Fruit fly (Drosophila melanogaster) whole organism, embryonic: Measurements from ENCODE around the gene Tgt.

Experiments
- Adf1 ChIP-seq: fragments of 200-800 bp; sonication (Bioruptor generic); IDR thresholded peaks from 2 replicates; pipeline ENCODE4 v1.3.6; 2022; ENCODE audit warnings: missing biosample characterization, missing genetic modification characterization
- Antp ChIP-seq: fragments of 200-800 bp; sonication (Bioruptor generic); optimal IDR thresholded peaks from 3 replicates; lab custom pipeline; 2016; ENCODE audit warnings: missing biosample characterization, missing genetic modification characterization
- B-H1 ChIP-seq: fragments of 200-800 bp; sonication (Bioruptor generic); IDR thresholded peaks from 3 replicates; pipeline ENCODE4 v1.3.6; 2022; ENCODE audit warnings: missing biosample characterization, missing genetic modification characterization
- CG10979 ChIP-seq: fragments of 200-800 bp; sonication (Bioruptor generic); optimal IDR thresholded peaks from 2 replicates; lab custom pipeline; 2018; ENCODE audit warnings: missing biosample characterization, mild to moderate bottlenecking, missing genetic modification characterization, moderate library complexity
- CG11093 ChIP-seq: fragments of 200-800 bp; sonication (Bioruptor generic); IDR thresholded peaks from 3 replicates; pipeline ENCODE4 v1.3.6; 2022; ENCODE audit warnings: missing biosample characterization, missing genetic modification characterization
- CG12744 ChIP-seq: fragments of 200-800 bp; sonication (Bioruptor generic); optimal IDR thresholded peaks from 2 replicates; lab custom pipeline; 2016; ENCODE audit warnings: missing biosample characterization, missing genetic modification characterization
- CG14710 ChIP-seq: fragments of 200-800 bp; sonication (Bioruptor generic); optimal IDR thresholded peaks from 3 replicates; lab custom pipeline; 2019; ENCODE audit warnings: missing biosample characterization, mild to moderate bottlenecking, missing genetic modification characterization, moderate library complexity
- CG15073 ChIP-seq: fragments of 200-800 bp; sonication (Bioruptor generic); optimal IDR thresholded peaks from 2 replicates; lab custom pipeline; 2016; ENCODE audit warnings: missing biosample characterization, missing genetic modification characterization
- CG16813 ChIP-seq: fragments of 200-800 bp; sonication (Bioruptor generic); IDR thresholded peaks from 3 replicates; pipeline ENCODE4 v1.3.6; 2022; ENCODE audit warnings: missing biosample characterization, missing genetic modification characterization; ENCODE audit not compliant: partially characterized antibody
- CG17186 ChIP-seq: fragments of 200-800 bp; sonication (Bioruptor generic); optimal IDR thresholded peaks from 3 replicates; lab custom pipeline; 2017; ENCODE audit warnings: missing biosample characterization, missing genetic modification reagents, missing genetic modification characterization
- CG17361 ChIP-seq: fragments of 200-800 bp; sonication (Bioruptor generic); IDR thresholded peaks from 3 replicates; pipeline ENCODE4 v1.3.6; 2022; ENCODE audit warnings: missing biosample characterization, missing genetic modification characterization
- CG17829 ChIP-seq: fragments of 200-800 bp; optimal IDR thresholded peaks from 2 replicates; lab custom pipeline; 2019; ENCODE audit warnings: missing biosample characterization, mild to moderate bottlenecking, missing genetic modification characterization, moderate library complexity
- CG18011 ChIP-seq: fragments of 200-800 bp; sonication (Bioruptor generic); optimal IDR thresholded peaks from 2 replicates; lab custom pipeline; 2017; ENCODE audit warnings: missing biosample characterization, missing genetic modification characterization, mild to moderate bottlenecking, moderate library complexity, missing genotype
- CG18619 ChIP-seq: fragments of 200-800 bp; sonication (Bioruptor generic); optimal IDR thresholded peaks from 3 replicates; lab custom pipeline; 2017; ENCODE audit warnings: missing biosample characterization, mild to moderate bottlenecking, missing genetic modification characterization
- CG2120 ChIP-seq: fragments of 200-800 bp; sonication (Bioruptor generic); optimal IDR thresholded peaks from 3 replicates; lab custom pipeline; 2016; ENCODE audit warnings: missing biosample characterization, missing genetic modification characterization
- CG2889 ChIP-seq: fragments of 200-800 bp; sonication (Bioruptor generic); IDR thresholded peaks from 3 replicates; pipeline ENCODE4 v1.3.6; 2022; ENCODE audit warnings: missing biosample characterization, missing genetic modification characterization
- CG33213 ChIP-seq: fragments of 200-800 bp; sonication (Bioruptor generic); optimal IDR thresholded peaks from 3 replicates; lab custom pipeline; 2016; ENCODE audit warnings: missing biosample characterization, missing genetic modification characterization
- CG3847 ChIP-seq: fragments of 200-800 bp; sonication (Bioruptor generic); IDR thresholded peaks from 2 replicates; pipeline ENCODE4 v1.3.6; 2022; ENCODE audit warnings: missing biosample characterization, missing genetic modification characterization
- CG3995 ChIP-seq: fragments of 200-800 bp; sonication (Bioruptor generic); optimal IDR thresholded peaks from 3 replicates; lab custom pipeline; 2016; ENCODE audit warnings: missing biosample characterization, missing genetic modification characterization
- CG4360 ChIP-seq: fragments of 200-800 bp; sonication (Bioruptor generic); IDR thresholded peaks from 2 replicates; pipeline ENCODE4 v1.3.6; 2022; ENCODE audit warnings: missing biosample characterization, missing genetic modification characterization
- CG4854 ChIP-seq: fragments of 200-800 bp; sonication (Bioruptor generic); optimal IDR thresholded peaks from 2 replicates; lab custom pipeline; 2016; ENCODE audit warnings: missing biosample characterization, missing genetic modification characterization, inconsistent platforms
- CG6254 ChIP-seq: fragments of 200-800 bp; sonication (Bioruptor generic); optimal IDR thresholded peaks from 3 replicates; lab custom pipeline; 2017; ENCODE audit warnings: mild to moderate bottlenecking, missing biosample characterization, missing genetic modification reagents, missing genetic modification characterization
- CG7786 ChIP-seq: fragments of 200-800 bp; sonication (Bioruptor generic); optimal IDR thresholded peaks from 2 replicates; lab custom pipeline; 2016; ENCODE audit warnings: missing biosample characterization, missing genetic modification characterization
- CG9609 ChIP-seq: fragments of 200-800 bp; sonication (Bioruptor generic); optimal IDR thresholded peaks from 3 replicates; lab custom pipeline; 2016; ENCODE audit warnings: missing biosample characterization, missing genetic modification characterization
- Dp ChIP-seq: fragments of 200-800 bp; sonication (Bioruptor generic); optimal IDR thresholded peaks from 2 replicates; lab custom pipeline; 2018; ENCODE audit warnings: missing biosample characterization, mild to moderate bottlenecking, missing genetic modification characterization, moderate library complexity
- ERR ChIP-seq: fragments of 200-800 bp; sonication (Bioruptor generic); optimal IDR thresholded peaks from 2 replicates; lab custom pipeline; 2016; ENCODE audit warnings: missing biosample characterization, missing genetic modification characterization
- HLHmδ ChIP-seq: fragments of 200-800 bp; sonication (Bioruptor generic); optimal IDR thresholded peaks from 2 replicates; lab custom pipeline; 2018; ENCODE audit warnings: missing biosample characterization, mild to moderate bottlenecking, missing genetic modification characterization, moderate library complexity
- Hsf ChIP-seq: fragments of 200-800 bp; sonication (Bioruptor generic); optimal IDR thresholded peaks from 3 replicates; lab custom pipeline; 2016; ENCODE audit warnings: missing biosample characterization, missing genetic modification characterization
- Lhr ChIP-seq: fragments of 200-800 bp; sonication (Bioruptor generic); optimal IDR thresholded peaks from 3 replicates; lab custom pipeline; 2017; ENCODE audit warnings: mild to moderate bottlenecking, missing biosample characterization, missing genetic modification reagents, missing genetic modification characterization
- MBD-R2 ChIP-seq: fragments of 200-800 bp; sonication (Bioruptor generic); IDR thresholded peaks from 2 replicates; pipeline ENCODE4 v1.3.6; 2022; ENCODE audit warnings: missing biosample characterization, missing genetic modification characterization
- TFAM ChIP-seq: fragments of 200-800 bp; sonication (Bioruptor generic); optimal IDR thresholded peaks from 2 replicates; lab custom pipeline; 2017; ENCODE audit warnings: missing biosample characterization, missing genetic modification characterization, inconsistent platforms
- ase ChIP-seq: fragments of 200-800 bp; sonication (Bioruptor generic); IDR thresholded peaks from 3 replicates; pipeline ENCODE4 v1.3.6; 2022; ENCODE audit warnings: missing biosample characterization, missing genetic modification characterization
- az2 ChIP-seq: fragments of 200-800 bp; sonication (Bioruptor generic); optimal IDR thresholded peaks from 3 replicates; lab custom pipeline; 2016; ENCODE audit warnings: missing biosample characterization, missing genetic modification characterization
- bbx ChIP-seq: fragments of 200-800 bp; sonication (Bioruptor generic); IDR thresholded peaks from 2 replicates; pipeline ENCODE4 v1.3.6; 2022; ENCODE audit warnings: missing biosample characterization, missing genetic modification characterization; ENCODE audit not compliant: partially characterized antibody
- bigmax ChIP-seq: fragments of 200-800 bp; sonication (Bioruptor generic); optimal IDR thresholded peaks from 2 replicates; lab custom pipeline; 2018; ENCODE audit warnings: missing biosample characterization, mild to moderate bottlenecking, missing genetic modification characterization
- ci ChIP-seq: fragments of 200-800 bp; sonication (Bioruptor generic); IDR thresholded peaks from 3 replicates; pipeline ENCODE4 v1.3.6; 2022; ENCODE audit warnings: missing biosample characterization, missing genetic modification characterization
- ftz-f1 ChIP-seq: fragments of 200-800 bp; sonication (Bioruptor generic); optimal IDR thresholded peaks from 2 replicates; lab custom pipeline; 2016; ENCODE audit warnings: missing biosample characterization, missing genetic modification characterization
- klu ChIP-seq: fragments of 200-800 bp; sonication (Bioruptor generic); IDR thresholded peaks from 2 replicates; pipeline ENCODE4 v1.3.6; 2022; ENCODE audit warnings: missing biosample characterization, missing genetic modification characterization
- lilli ChIP-seq: fragments of 200-800 bp; sonication (Bioruptor generic); optimal IDR thresholded peaks from 3 replicates; lab custom pipeline; 2016; ENCODE audit warnings: missing biosample characterization, missing genetic modification characterization
- maf-S ChIP-seq: fragments of 200-800 bp; sonication (Bioruptor generic); optimal IDR thresholded peaks from 2 replicates; lab custom pipeline; 2016; ENCODE audit warnings: missing biosample characterization, missing genetic modification characterization
- nerfin-1 ChIP-seq: fragments of 200-800 bp; sonication (Bioruptor generic); optimal IDR thresholded peaks from 3 replicates; lab custom pipeline; 2019; ENCODE audit warnings: missing biosample characterization, mild to moderate bottlenecking, missing genetic modification characterization, moderate library complexity
- onecut ChIP-seq: fragments of 200-800 bp; sonication (Bioruptor generic); IDR thresholded peaks from 2 replicates; pipeline ENCODE4 v1.3.6; 2022; ENCODE audit warnings: missing biosample characterization, missing genetic modification characterization
- p53 ChIP-seq: fragments of 200-800 bp; sonication (Bioruptor generic); optimal IDR thresholded peaks from 2 replicates; lab custom pipeline; 2016; ENCODE audit warnings: missing biosample characterization, missing genetic modification characterization
- peb ChIP-seq: fragments of 200-800 bp; sonication (Bioruptor generic); IDR thresholded peaks from 2 replicates; pipeline ENCODE4 v1.3.6; 2022; ENCODE audit warnings: missing biosample characterization, missing genetic modification characterization
- pros ChIP-seq: fragments of 200-800 bp; sonication (Bioruptor generic); optimal IDR thresholded peaks from 3 replicates; lab custom pipeline; 2019; ENCODE audit warnings: missing biosample characterization, mild to moderate bottlenecking, missing genetic modification characterization, moderate library complexity
- run ChIP-seq: fragments of 200-800 bp; sonication (Bioruptor generic); optimal IDR thresholded peaks from 3 replicates; lab custom pipeline; 2018; ENCODE audit warnings: missing biosample characterization, mild to moderate bottlenecking, missing genetic modification characterization
- sisA ChIP-seq: fragments of 200-800 bp; sonication (Bioruptor generic); IDR thresholded peaks from 2 replicates; pipeline ENCODE4 v1.3.6; 2022; ENCODE audit warnings: missing biosample characterization, missing genetic modification characterization
- sqz ChIP-seq: fragments of 200-800 bp; sonication (Bioruptor generic); optimal IDR thresholded peaks from 3 replicates; lab custom pipeline; 2018; ENCODE audit warnings: missing biosample characterization, mild to moderate bottlenecking, missing genetic modification characterization
- tgo ChIP-seq: fragments of 200-800 bp; sonication (Bioruptor generic); IDR thresholded peaks from 3 replicates; pipeline ENCODE4 v1.3.6; 2022; ENCODE audit warnings: missing biosample characterization, missing genetic modification characterization
- twi ChIP-seq: fragments of 200-800 bp; optimal IDR thresholded peaks from 2 replicates; lab custom pipeline; 2019; ENCODE audit warnings: missing biosample characterization, mild to moderate bottlenecking, missing genetic modification characterization, moderate library complexity
- tx ChIP-seq: fragments of 200-800 bp; sonication (Bioruptor generic); optimal IDR thresholded peaks from 2 replicates; lab custom pipeline; 2016; ENCODE audit warnings: missing biosample characterization, missing genetic modification characterization
- yki ChIP-seq: fragments of >200 bp; optimal IDR thresholded peaks from 3 replicates; lab custom pipeline; 2018

Gene Tgt

DNA sequence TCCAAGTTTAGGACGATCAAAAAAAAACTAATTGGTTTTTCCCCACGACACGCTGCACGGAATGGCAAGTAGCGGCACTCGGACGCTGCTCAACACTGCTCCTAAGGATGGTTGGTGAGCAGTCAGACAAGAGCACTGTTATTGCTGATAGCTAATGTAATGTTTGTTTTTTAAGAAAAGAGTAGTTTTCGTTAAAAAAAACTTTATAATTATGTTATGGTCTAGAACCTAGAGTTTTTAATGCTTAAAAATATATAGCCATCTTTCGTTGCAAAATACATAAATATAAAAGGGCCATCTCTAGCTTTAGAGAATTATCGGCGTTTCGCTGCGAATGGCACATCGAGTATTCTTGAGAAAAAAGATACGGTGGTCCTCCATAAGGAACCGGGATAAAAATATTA lies 11.2 kb upstream of the Tgt start, which contains the start of the genes Charon and CG4887 (continued):
- TF ChIP-seq CG11093 (GFP tag; lab: Robert Waterston, UW) (peak; percentile 70; the same call in 2 of the 3 replicates), Hsf (GFP tag; lab: Kevin White, UChicago) (peak; percentile 89), peb (GFP tag; lab: Robert Waterston, UW) (peak; percentile 60), Lhr (GFP tag; lab: Kevin White, UChicago) (peak; percentile 67), CG14710 (tag; lab: Kevin White, UChicago) (peak; percentile 86), pros (no peak), CG2889 (GFP tag; lab: Robert Waterston, UW) (peak; percentile 68), tx (GFP tag; lab: Kevin White, UChicago) (peak; percentile 79), lilli (peak; percentile 93), maf-S (GFP tag; lab: Kevin White, UChicago) (peak; percentile 79), ci (GFP tag; lab: Robert Waterston, UW) (peak; percentile 76), az2 (GFP tag; lab: Kevin White, UChicago) (peak; percentile 81), CG2120 (GFP tag; lab: Kevin White, UChicago) (peak; percentile 94), CG16813 (GFP tag; lab: Robert Waterston, UW) (peak; percentile 75), CG9609 (peak; percentile 84), CG17361 (GFP tag; lab: Robert Waterston, UW) (no peak; the same call in 2 of the 3 replicates), Dp (peak; percentile 33), HLHmδ (GFP tag; lab: Kevin White, UChicago) (no peak), CG18011 (GFP tag; lab: Kevin White, UChicago) (peak; percentile 77), ase (GFP tag; lab: Robert Waterston, UW) (peak; percentile 74), tgo (GFP tag; lab: Robert Waterston, UW) (peak; percentile 84), sisA (peak; percentile 87), TFAM (GFP tag; lab: Kevin White, UChicago) (peak; percentile 8), CG18619 (GFP tag; lab: Kevin White, UChicago) (peak; percentile 66), run (no peak), twi (tag; lab: Kevin White, UChicago) (peak; percentile 70), CG3847 (peak; percentile 92), yki (lab: Kevin White, UChicago) (no peak), CG6254 (no peak), CG17829 (tag; lab: Kevin White, UChicago) (peak; percentile 77), p53 (GFP tag; lab: Kevin White, UChicago) (peak; percentile 4), B-H1 (GFP tag; lab: Robert Waterston, UW) (peak; percentile 35; the same call in 1 of the 3 replicates), CG33213 (GFP tag; lab: Kevin White, UChicago) (peak; percentile 78), klu (GFP tag; lab: Robert Waterston, UW) (peak; percentile 68; the same call in 1 of the 2 replicates), CG3995 (GFP tag; lab: Kevin White, UChicago) (peak; percentile 61), sqz (no peak), ERR (GFP tag; lab: Kevin White, UChicago) (peak; percentile 67), bbx (peak; percentile 28; the same call in 1 of the 2 replicates), MBD-R2 (GFP tag; lab: Robert Waterston, UW) (peak; percentile 89), Antp (peak; percentile 81), onecut (GFP tag; lab: Robert Waterston, UW) (peak; percentile 56), CG10979 (tag; lab: Kevin White, UChicago) (peak; percentile 71), CG4360 (GFP tag; lab: Robert Waterston, UW) (no peak), bigmax (GFP tag; lab: Kevin White, UChicago) (no peak), CG4854 (GFP tag; lab: Kevin White, UChicago) (peak; percentile 74), CG17186 (GFP tag; lab: Kevin White, UChicago) (peak; percentile 24), CG7786 (GFP tag; lab: Kevin White, UChicago) (peak; percentile 88), Adf1 (GFP tag; lab: Robert Waterston, UW) (peak; percentile 43; the same call in 1 of the 2 replicates), nerfin-1 (tag; lab: Kevin White, UChicago) (peak; percentile 76), ftz-f1 (GFP tag; lab: Kevin White, UChicago) (peak; percentile 48), CG15073 (GFP tag; lab: Kevin White, UChicago) (no peak), CG12744 (GFP tag; lab: Kevin White, UChicago) (peak; percentile 83)
